Worm (Caenorhabditis elegans): ENCODE results near the gene F12E12.2.

DNA sequence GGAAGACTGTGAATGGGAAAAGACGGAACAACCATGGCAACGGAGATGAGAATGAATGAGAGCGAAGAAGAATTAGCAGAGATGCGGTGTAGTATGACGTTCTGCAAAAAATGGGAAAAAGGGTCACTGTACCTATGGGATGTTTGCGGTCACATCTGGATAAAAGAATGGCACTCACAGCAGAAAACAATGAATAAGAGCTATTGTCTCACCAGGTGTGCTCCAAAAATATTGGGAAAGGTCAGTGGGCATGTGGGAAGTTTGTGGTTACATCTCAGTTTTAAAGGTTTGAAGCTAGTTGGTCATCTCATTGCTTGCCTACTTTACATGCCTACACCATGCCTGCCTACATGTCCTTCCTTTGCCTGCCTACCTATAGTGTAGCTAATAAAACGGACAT is 10.9 kb downstream of the F12E12.2 start, which contains the start of gene fbxb-91:
- TF ChIP-seq ztf-23 (GFP tag; IDR thresholded peaks at IDR 0.05): no peak
- TF ChIP-seq ref-1 (GFP tag; conservative IDR thresholded peaks at IDR 0.05): no peak
- TF ChIP-seq cog-1 (tag; optimal IDR thresholded peaks at IDR 0.05): no peak
- no peak for TF ChIP-seq T22C8.4 (GFP tag; IDR thresholded peaks at IDR 0.05)
- no peak for TF ChIP-seq flt-1 (GFP tag; IDR thresholded peaks at IDR 0.05)
